Fruit fly (Drosophila melanogaster) whole organism, embryonic: Measurements from ENCODE around the gene trbd.

ENCODE experiments used
- ATbp ChIP-seq: fragments of 200-800 bp; sonication (Bioruptor generic); optimal IDR thresholded peaks from 2 replicates; lab custom pipeline; 2017; ENCODE audit warnings: missing biosample characterization, mild to moderate bottlenecking, missing genetic modification characterization, missing genetic modification reagents
- BEAF-32 ChIP-seq: fragments of 200-800 bp; sonication (Bioruptor generic); optimal IDR thresholded peaks from 3 replicates; lab custom pipeline; 2017; ENCODE audit warnings: missing biosample characterization, missing genetic modification characterization, mild to moderate bottlenecking, moderate library complexity, missing genetic modification reagents
- CG11695 ChIP-seq: fragments of 200-800 bp; sonication (Bioruptor generic); IDR thresholded peaks from 3 replicates; pipeline ENCODE4 v1.3.6; 2022; ENCODE audit warnings: missing biosample characterization, missing genetic modification characterization
- CG12299 ChIP-seq: fragments of 200-800 bp; sonication (Bioruptor generic); optimal IDR thresholded peaks from 2 replicates; lab custom pipeline; 2018; ENCODE audit warnings: missing biosample characterization, mild to moderate bottlenecking, missing genetic modification characterization
- CG14014 ChIP-seq: fragments of 200-800 bp; sonication (Bioruptor generic); IDR thresholded peaks from 2 replicates; pipeline ENCODE4 v1.3.6; 2022; ENCODE audit warnings: missing biosample characterization, missing genetic modification characterization
- CG15514 ChIP-seq: fragments of 200-800 bp; sonication (Bioruptor generic); optimal IDR thresholded peaks from 3 replicates; lab custom pipeline; 2017; ENCODE audit warnings: missing biosample characterization, missing genetic modification characterization, mild to moderate bottlenecking, moderate library complexity, missing genetic modification reagents
- CG16779 ChIP-seq: fragments of 200-800 bp; sonication (Bioruptor generic); IDR thresholded peaks from 2 replicates; pipeline ENCODE4 v1.3.6; 2022; ENCODE audit warnings: missing biosample characterization, missing genetic modification characterization
- CG16815 ChIP-seq: fragments of 200-800 bp; sonication (Bioruptor generic); optimal IDR thresholded peaks from 3 replicates; lab custom pipeline; 2017; ENCODE audit warnings: missing biosample characterization, mild to moderate bottlenecking, missing genetic modification characterization
- CG17612 ChIP-seq: fragments of 200-800 bp; sonication (Bioruptor generic); IDR thresholded peaks from 2 replicates; pipeline ENCODE4 v1.3.6; 2022; ENCODE audit warnings: missing biosample characterization, missing genetic modification characterization
- CG17802 ChIP-seq: fragments of 200-800 bp; sonication (Bioruptor generic); optimal IDR thresholded peaks from 2 replicates; lab custom pipeline; 2018; ENCODE audit warnings: missing biosample characterization, mild to moderate bottlenecking, missing genetic modification characterization, moderate library complexity
- CG2129 ChIP-seq: fragments of 200-800 bp; sonication (Bioruptor generic); IDR thresholded peaks from 2 replicates; pipeline ENCODE4 v1.3.6; 2022; ENCODE audit warnings: missing biosample characterization, missing genetic modification characterization; ENCODE audit not compliant: partially characterized antibody
- CG32532 ChIP-seq: fragments of 200-800 bp; sonication (Bioruptor generic); IDR thresholded peaks from 2 replicates; pipeline ENCODE4 v1.3.6; 2022; ENCODE audit warnings: missing biosample characterization, missing genetic modification characterization
- CG34224 ChIP-seq: fragments of 200-800 bp; sonication (Bioruptor generic); IDR thresholded peaks from 3 replicates; pipeline ENCODE4 v1.3.6; 2022; ENCODE audit warnings: missing biosample characterization, missing genetic modification characterization; ENCODE audit not compliant: partially characterized antibody
- CG4424 ChIP-seq: fragments of 200-800 bp; sonication (Bioruptor generic); optimal IDR thresholded peaks from 3 replicates; lab custom pipeline; 2016; ENCODE audit warnings: missing biosample characterization, missing genetic modification characterization
- CG7745 ChIP-seq: fragments of 200-800 bp; sonication (Bioruptor generic); optimal IDR thresholded peaks from 2 replicates; lab custom pipeline; 2018; ENCODE audit warnings: missing biosample characterization, mild to moderate bottlenecking, missing genetic modification characterization, moderate library complexity
- CG8290 ChIP-seq, 3 experiments: fragments of 200-800 bp; sonication (Bioruptor generic); optimal IDR thresholded peaks; 2 replicates each; lab custom pipeline; 2016 to 2019; ENCODE audit warnings: missing biosample characterization in 3 of 3, missing genetic modification characterization in 3 of 3, mild to moderate bottlenecking in 2 of 3, moderate library complexity in 1 of 3
- CG9727 ChIP-seq: fragments of 200-800 bp; sonication (Bioruptor generic); optimal IDR thresholded peaks from 3 replicates; lab custom pipeline; 2017; ENCODE audit warnings: missing biosample characterization, mild to moderate bottlenecking, missing genetic modification characterization
- CG9797 ChIP-seq: fragments of 200-800 bp; sonication (Bioruptor generic); optimal IDR thresholded peaks from 3 replicates; lab custom pipeline; 2018; ENCODE audit warnings: missing biosample characterization, mild to moderate bottlenecking, missing genetic modification characterization
- CG9932 ChIP-seq: fragments of 200-800 bp; sonication (Bioruptor generic); IDR thresholded peaks from 2 replicates; pipeline ENCODE4 v1.3.6; 2022; ENCODE audit warnings: missing biosample characterization, missing genetic modification characterization
- Dll ChIP-seq: fragments of 200-800 bp; sonication (Bioruptor generic); IDR thresholded peaks from 4 replicates; pipeline ENCODE4 v1.3.6; 2022; ENCODE audit warnings: missing biosample characterization, missing genetic modification characterization; ENCODE audit not compliant: partially characterized antibody
- Dp ChIP-seq: fragments of 200-800 bp; sonication (Bioruptor generic); optimal IDR thresholded peaks from 2 replicates; lab custom pipeline; 2018; ENCODE audit warnings: missing biosample characterization, mild to moderate bottlenecking, missing genetic modification characterization, moderate library complexity
- ERR ChIP-seq: fragments of 200-800 bp; sonication (Bioruptor generic); optimal IDR thresholded peaks from 2 replicates; lab custom pipeline; 2016; ENCODE audit warnings: missing biosample characterization, missing genetic modification characterization
- HLH54F ChIP-seq: fragments of 200-800 bp; sonication (Bioruptor generic); optimal IDR thresholded peaks from 3 replicates; lab custom pipeline; 2016; ENCODE audit warnings: missing biosample characterization, missing genetic modification characterization
- Hr3 ChIP-seq: fragments of 200-800 bp; sonication (Bioruptor generic); optimal IDR thresholded peaks from 3 replicates; lab custom pipeline; 2016; ENCODE audit warnings: missing biosample characterization, missing genetic modification characterization
- Spps ChIP-seq: fragments of 200-800 bp; sonication (Bioruptor generic); optimal IDR thresholded peaks from 2 replicates; lab custom pipeline; 2018; ENCODE audit warnings: missing biosample characterization, mild to moderate bottlenecking, missing genetic modification characterization
- Trl ChIP-seq, 3 experiments: fragments of >200 bp in 2 of 3; fragments of 200-800 bp in 1 of 3; sonication (Bioruptor generic) in 1 of 3; optimal IDR thresholded peaks; 2 replicates in 1 of 3; 3 replicates in 2 of 3; lab custom pipeline; 2016 to 2017; ENCODE audit warnings: missing biosample characterization in 1 of 3, missing genetic modification characterization in 1 of 3
- YL-1 ChIP-seq: fragments of 200-800 bp; sonication (Bioruptor generic); optimal IDR thresholded peaks from 3 replicates; lab custom pipeline; 2017; ENCODE audit warnings: missing biosample characterization, mild to moderate bottlenecking, missing genetic modification characterization
- dan ChIP-seq: fragments of 200-800 bp; sonication (Bioruptor generic); IDR thresholded peaks from 2 replicates; pipeline ENCODE4 v1.3.6; 2022; ENCODE audit warnings: missing biosample characterization, missing genetic modification characterization
- ems ChIP-seq: fragments of 200-800 bp; sonication (Bioruptor generic); optimal IDR thresholded peaks from 3 replicates; lab custom pipeline; 2016; ENCODE audit warnings: missing biosample characterization, missing genetic modification characterization
- eve ChIP-seq, 2 experiments: fragments of >200 bp; optimal IDR thresholded peaks; 2 replicates each; lab custom pipeline; 2017; ENCODE audit warnings: missing biosample characterization in 2 of 2, missing genetic modification characterization in 2 of 2
- fd96Cb ChIP-seq: fragments of 200-800 bp; sonication (Bioruptor generic); optimal IDR thresholded peaks from 2 replicates; lab custom pipeline; 2018; ENCODE audit warnings: missing biosample characterization, mild to moderate bottlenecking, missing genetic modification characterization, moderate library complexity
- grau ChIP-seq: fragments of 200-800 bp; optimal IDR thresholded peaks from 3 replicates; lab custom pipeline; 2019; ENCODE audit warnings: missing biosample characterization, mild to moderate bottlenecking, missing genetic modification characterization, moderate library complexity
- hkb ChIP-seq, 2 experiments: fragments of 200-800 bp in 1 of 2; fragments of >200 bp in 1 of 2; sonication (Bioruptor generic) in 1 of 2; IDR thresholded peaks in 1 of 2; optimal IDR thresholded peaks in 1 of 2; 2 replicates each; pipeline versions ENCODE4 v1.3.6 to Lab custom; 2017 to 2022; ENCODE audit warnings: missing biosample characterization in 1 of 2, missing genetic modification characterization in 1 of 2
- insv ChIP-seq, 2 experiments: fragments of 200-800 bp; sonication (Bioruptor generic); optimal IDR thresholded peaks; 3 replicates each; lab custom pipeline; 2016 to 2018; ENCODE audit warnings: missing biosample characterization in 2 of 2, missing genetic modification characterization in 2 of 2
- ken ChIP-seq: fragments of 200-800 bp; sonication (Bioruptor generic); IDR thresholded peaks from 3 replicates; pipeline ENCODE4 v1.3.6; 2022; ENCODE audit warnings: missing biosample characterization, missing genetic modification characterization
- lmd ChIP-seq: fragments of 200-800 bp; sonication (Bioruptor generic); IDR thresholded peaks from 2 replicates; pipeline ENCODE4 v1.3.6; 2022; ENCODE audit warnings: missing biosample characterization, missing genetic modification characterization
- lola ChIP-seq, 3 experiments: fragments of >200 bp in 2 of 3; fragments of 200-800 bp in 1 of 3; sonication (Bioruptor generic) in 1 of 3; optimal IDR thresholded peaks; 2 replicates each; lab custom pipeline; 2017 to 2019; ENCODE audit warnings: missing biosample characterization in 3 of 3, missing genetic modification characterization in 3 of 3, mild to moderate bottlenecking in 1 of 3, moderate library complexity in 1 of 3
- nerfin-1 ChIP-seq: fragments of 200-800 bp; sonication (Bioruptor generic); optimal IDR thresholded peaks from 3 replicates; lab custom pipeline; 2019; ENCODE audit warnings: missing biosample characterization, mild to moderate bottlenecking, missing genetic modification characterization, moderate library complexity
- pita ChIP-seq: fragments of 200-800 bp; sonication (Bioruptor generic); optimal IDR thresholded peaks from 2 replicates; lab custom pipeline; 2017; ENCODE audit warnings: missing biosample characterization, mild to moderate bottlenecking, missing genetic modification characterization
- so ChIP-seq: fragments of 200-800 bp; sonication (Bioruptor generic); IDR thresholded peaks from 3 replicates; pipeline ENCODE4 v1.3.6; 2022; ENCODE audit warnings: missing biosample characterization, missing genetic modification characterization
- sr ChIP-seq: fragments of 200-800 bp; sonication (Bioruptor generic); IDR thresholded peaks from 3 replicates; pipeline ENCODE4 v1.3.6; 2022; ENCODE audit warnings: missing biosample characterization, missing genetic modification characterization
- stwl ChIP-seq: fragments of 200-800 bp; sonication (Bioruptor generic); optimal IDR thresholded peaks from 3 replicates; lab custom pipeline; 2018; ENCODE audit warnings: missing biosample characterization, mild to moderate bottlenecking, missing genetic modification characterization, moderate library complexity
- trem ChIP-seq: fragments of 200-800 bp; optimal IDR thresholded peaks from 3 replicates; lab custom pipeline; 2019; ENCODE audit warnings: missing biosample characterization, mild to moderate bottlenecking, missing genetic modification characterization, moderate library complexity
- unc-4 ChIP-seq: fragments of 200-800 bp; sonication (Bioruptor generic); IDR thresholded peaks from 2 replicates; pipeline ENCODE4 v1.3.6; 2022; ENCODE audit warnings: missing biosample characterization, missing genetic modification characterization; ENCODE audit not compliant: partially characterized antibody
- vnd ChIP-seq: fragments of 200-800 bp; sonication (Bioruptor generic); IDR thresholded peaks from 3 replicates; pipeline ENCODE4 v1.3.6; 2022; ENCODE audit warnings: missing biosample characterization, missing genetic modification characterization; ENCODE audit not compliant: partially characterized antibody
- z ChIP-seq: fragments of 200-800 bp; sonication (Bioruptor generic); IDR thresholded peaks from 3 replicates; pipeline ENCODE4 v1.3.6; 2022; ENCODE audit warnings: missing biosample characterization, missing genetic modification characterization

trbd gene

DNA sequence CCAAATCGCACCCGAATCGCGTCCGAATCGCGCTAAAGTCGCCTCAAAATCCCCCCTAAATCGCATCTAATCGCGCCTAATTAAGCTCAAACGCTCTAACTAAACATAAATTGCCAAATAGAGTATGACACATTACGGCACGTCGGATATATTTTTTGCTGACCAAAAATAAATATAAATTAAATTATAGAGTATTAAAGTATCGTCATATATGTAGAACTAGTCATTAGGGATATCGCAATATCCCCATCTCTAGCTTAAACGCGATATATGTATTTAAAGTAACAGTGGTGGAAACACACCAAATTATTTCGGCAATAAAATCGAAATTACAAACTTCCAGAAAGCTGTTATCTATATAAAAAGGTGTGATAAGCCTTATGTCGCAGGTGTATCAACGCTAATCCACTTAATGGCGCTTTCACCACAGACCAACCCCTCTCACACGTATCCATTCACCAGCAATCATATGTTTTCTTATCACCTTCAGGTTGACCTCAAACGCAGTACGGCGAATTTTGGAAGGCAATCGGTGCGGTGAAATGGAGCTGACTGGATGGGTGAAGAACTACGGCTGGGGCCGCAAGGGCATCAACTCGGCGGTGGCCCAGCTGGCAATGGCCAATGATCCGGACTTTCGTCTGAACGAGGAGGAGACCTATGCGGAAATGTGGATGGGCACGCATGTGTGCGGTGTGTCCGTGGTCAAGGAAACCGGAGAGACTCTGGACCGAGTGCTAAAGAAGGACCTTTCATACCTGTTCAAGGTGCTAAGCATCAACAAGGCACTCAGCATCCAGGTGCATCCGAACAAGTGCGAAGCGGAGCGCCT is 48.7 kb upstream of the trbd start, which contains the start of gene Mpi (continued):
- TF ChIP-seq CG32532 (GFP tag; lab: Robert Waterston, UW), result peak; percentile 42
- TF ChIP-seq grau, result no peak
- TF ChIP-seq ERR, result peak; percentile 97
- peak; percentile 43 for TF ChIP-seq CG15514 (GFP tag; lab: Kevin White, UChicago)
- TF ChIP-seq BEAF-32 (GFP tag; lab: Kevin White, UChicago), result peak; percentile 67
- no peak for TF ChIP-seq CG11695 (GFP tag; lab: Robert Waterston, UW)
- no peak for TF ChIP-seq insv (GFP tag; optimal IDR thresholded peaks at IDR 0.05; lab: Kevin White, UChicago)
- peak; percentile 27 for TF ChIP-seq CG4424 (GFP tag; lab: Kevin White, UChicago)
- peak; percentile 23 for TF ChIP-seq Hr3 (GFP tag; lab: Kevin White, UChicago)
- TF ChIP-seq stwl (tag; lab: Kevin White, UChicago), result peak; percentile 41
- no peak for TF ChIP-seq ken (GFP tag; lab: Robert Waterston, UW)
- peak; percentile 36 for TF ChIP-seq CG9932 (GFP tag; lab: Robert Waterston, UW)
- peak; percentile 18 for TF ChIP-seq Dp
- peak; percentile 36 for TF ChIP-seq CG12299 (tag; lab: Kevin White, UChicago)
- TF ChIP-seq CG9797 (GFP tag; lab: Kevin White, UChicago), result peak; percentile 6
- TF ChIP-seq CG17612 (GFP tag; lab: Robert Waterston, UW), result no peak
- TF ChIP-seq Dll (GFP tag; lab: Robert Waterston, UW), result peak; percentile 67
- TF ChIP-seq CG16779, result no peak
- TF ChIP-seq sr (GFP tag; lab: Robert Waterston, UW), result 0 out of 3 replicates have a peak, but pooled peaks have one; percentile 7
- peak; percentile 8 for TF ChIP-seq nerfin-1
- 0 out of 2 replicates have a peak, but pooled peaks have one; percentile 22 for TF ChIP-seq CG14014
- peak; percentile 63 for TF ChIP-seq unc-4 (GFP tag; lab: Robert Waterston, UW)
- peak; percentile 58 for TF ChIP-seq trem (tag; lab: Kevin White, UChicago)
- TF ChIP-seq CG8290 (GFP tag; optimal IDR thresholded peaks at IDR 0.05; lab: Kevin White, UChicago), result no peak
- no peak for TF ChIP-seq CG8290 (tag; optimal IDR thresholded peaks at IDR 0.05; lab: Kevin White, UChicago)
- TF ChIP-seq CG34224 (GFP tag; lab: Robert Waterston, UW), result peak; percentile 42; the same call in 1 of the 3 replicates
- TF ChIP-seq pita (GFP tag; lab: Kevin White, UChicago), result no peak
- TF ChIP-seq ATbp (GFP tag; lab: Kevin White, UChicago), result no peak
- peak in 1 of 3 experiments; percentile 44 for TF ChIP-seq lola (GFP tag; optimal IDR thresholded peaks at IDR 0.05; lab: Kevin White, UChicago)
- TF ChIP-seq CG17802, result peak; percentile 18
- TF ChIP-seq so (GFP tag; lab: Robert Waterston, UW), result 0 out of 3 replicates have a peak, but pooled peaks have one; percentile 30
- no peak for TF ChIP-seq vnd (GFP tag; lab: Robert Waterston, UW)
- TF ChIP-seq hkb (optimal IDR thresholded peaks at IDR 0.05; lab: Kevin White, UChicago), result no peak
- TF ChIP-seq hkb (GFP tag; IDR thresholded peaks at IDR 0.05; lab: Robert Waterston, UW), result 0 out of 2 replicates have a peak, but pooled peaks have one; percentile 25
- peak; percentile 45; the same call in 1 of the 2 replicates for TF ChIP-seq CG2129 (GFP tag; lab: Robert Waterston, UW)
- peak; percentile 23 for TF ChIP-seq ems (GFP tag; lab: Kevin White, UChicago)
- no peak for TF ChIP-seq dan (GFP tag; lab: Robert Waterston, UW)
- TF ChIP-seq HLH54F (GFP tag; lab: Kevin White, UChicago), result no peak
- no peak for TF ChIP-seq Spps (tag; lab: Kevin White, UChicago)
- TF ChIP-seq z, result no peak
- peak; percentile 1 for TF ChIP-seq CG7745 (tag; lab: Kevin White, UChicago)
- peak; percentile 19 for TF ChIP-seq fd96Cb
- no peak for TF ChIP-seq CG16815
- TF ChIP-seq YL-1 (GFP tag; lab: Kevin White, UChicago), result peak; percentile 88
- TF ChIP-seq lmd (GFP tag; lab: Robert Waterston, UW), result peak; percentile 17; the same call in 1 of the 2 replicates
- TF ChIP-seq eve (GFP tag; optimal IDR thresholded peaks at IDR 0.05; lab: Kevin White, UChicago), result no peak
- TF ChIP-seq CG9727 (GFP tag; lab: Kevin White, UChicago), result peak; percentile 32
- TF ChIP-seq Trl (optimal IDR thresholded peaks at IDR 0.05; lab: Kevin White, UChicago), result no peak
- TF ChIP-seq Trl (GFP tag; optimal IDR thresholded peaks at IDR 0.05; lab: Kevin White, UChicago), result no peak
